Worm (Caenorhabditis elegans) whole organism, L4 larva: Measurements from ENCODE around the gene C15C7.4.

Experiments
- F10B5.3 ChIP-seq: sonication (generic microtip); optimal IDR thresholded peaks from 2 replicates; lab custom pipeline; 2016; ENCODE audit warnings: mild to moderate bottlenecking, missing genetic modification characterization, missing compliant biosample characterization
- F37D6.2 ChIP-seq: sonication (generic microtip); optimal IDR thresholded peaks from 2 replicates; lab custom pipeline; 2016; ENCODE audit warnings: mild to moderate bottlenecking, missing genetic modification characterization, missing compliant biosample characterization
- ZK337.2 ChIP-seq: fragments of 200-800 bp; sonication (Bioruptor generic); IDR thresholded peaks from 2 replicates; pipeline ENCODE4 v1.3.6; 2022; ENCODE audit warnings: missing genetic modification reagents, missing genetic modification characterization, missing compliant biosample characterization
- ZK546.5 ChIP-seq, 2 experiments: sonication (generic microtip); optimal IDR thresholded peaks; 2 replicates each; lab custom pipeline; 2017; ENCODE audit warnings: missing biosample characterization in 2 of 2, missing genetic modification characterization in 2 of 2
- ama-1 ChIP-seq: fragments of 150-350 bp; optimal IDR thresholded peaks from 2 replicates; lab custom pipeline; 2014; ENCODE audit warnings: inconsistent platforms, mixed read lengths
- ceh-20 ChIP-seq: fragments of 200-800 bp; sonication (Bioruptor generic); IDR thresholded peaks from 2 replicates; pipeline ENCODE4 v1.3.6; 2022; ENCODE audit warnings: missing genetic modification reagents, missing genetic modification characterization, missing compliant biosample characterization
- ceh-62 ChIP-seq: sonication (generic microtip); optimal IDR thresholded peaks from 2 replicates; lab custom pipeline; 2017; ENCODE audit warnings: missing biosample characterization, missing genetic modification characterization
- ces-1 ChIP-seq: fragments of 150-350 bp; sonication (generic microtip); optimal IDR thresholded peaks from 4 replicates; lab custom pipeline; 2014; ENCODE audit warnings: missing biosample characterization, missing genetic modification reagents, missing genetic modification characterization
- daf-16 ChIP-seq, 3 experiments: sonication (generic microtip); optimal IDR thresholded peaks; 2 replicates each; lab custom pipeline; 2016 to 2017; ENCODE audit warnings: missing genetic modification characterization in 3 of 3, missing genetic modification reagents in 3 of 3, mild to moderate bottlenecking in 2 of 3, missing compliant biosample characterization in 2 of 3, missing biosample characterization in 1 of 3, moderate library complexity in 1 of 3
- daf-8 ChIP-seq: fragments of 200-800 bp; sonication (Bioruptor generic); IDR thresholded peaks from 2 replicates; pipeline ENCODE4 v1.3.6; 2022; ENCODE audit warnings: missing genetic modification characterization, missing compliant biosample characterization
- dmd-6 ChIP-seq: fragments of 200-800 bp; sonication (Bioruptor generic); IDR thresholded peaks from 2 replicates; pipeline ENCODE4 v1.3.6; 2022; ENCODE audit warnings: missing genetic modification reagents, missing genetic modification characterization, missing compliant biosample characterization
- dmd-8 ChIP-seq: fragments of 200-800 bp; sonication (Bioruptor generic); IDR thresholded peaks from 2 replicates; pipeline ENCODE4 v1.3.6; 2022; ENCODE audit warnings: missing genetic modification characterization, missing compliant biosample characterization
- dve-1 ChIP-seq: sonication (generic microtip); optimal IDR thresholded peaks from 2 replicates; lab custom pipeline; 2017; ENCODE audit warnings: antibody characterized with exemption, mild to moderate bottlenecking, missing genetic modification characterization, missing compliant biosample characterization; ENCODE audit not compliant: insufficient read depth
- egl-43 ChIP-seq: fragments of 200-800 bp; sonication (Bioruptor generic); IDR thresholded peaks from 2 replicates; pipeline ENCODE4 v1.3.6; 2022; ENCODE audit warnings: missing genetic modification reagents, missing genetic modification characterization, missing compliant biosample characterization
- fkh-10 ChIP-seq: fragments of 150-350 bp; optimal IDR thresholded peaks from 2 replicates; lab custom pipeline; 2014; ENCODE audit warnings: missing biosample characterization, missing genetic modification reagents, missing genetic modification characterization
- gei-8 ChIP-seq: fragments of 200-800 bp; sonication (Bioruptor generic); optimal IDR thresholded peaks from 2 replicates; lab custom pipeline; 2018; ENCODE audit warnings: mild to moderate bottlenecking, missing genetic modification characterization, missing compliant biosample characterization
- hif-1 ChIP-seq, 2 experiments: sonication (generic microtip); optimal IDR thresholded peaks; 2 replicates each; lab custom pipeline; 2016 to 2017; ENCODE audit warnings: missing compliant biosample characterization in 2 of 2, missing genetic modification characterization in 2 of 2, missing genetic modification reagents in 2 of 2, missing genotype in 2 of 2, mild to moderate bottlenecking in 1 of 2
- hlh-11 ChIP-seq: fragments of 200-800 bp; sonication (Bioruptor generic); optimal IDR thresholded peaks from 2 replicates; lab custom pipeline; 2018; ENCODE audit warnings: mild to moderate bottlenecking, missing genetic modification characterization, missing compliant biosample characterization
- hlh-30 ChIP-seq: sonication (generic microtip); optimal IDR thresholded peaks from 2 replicates; lab custom pipeline; 2017; ENCODE audit warnings: antibody characterized with exemption, mild to moderate bottlenecking, missing genetic modification characterization, missing compliant biosample characterization; ENCODE audit not compliant: insufficient read depth
- lin-13 ChIP-seq: fragments of 150-350 bp; optimal IDR thresholded peaks from 2 replicates; lab custom pipeline; 2014; ENCODE audit warnings: missing biosample characterization, missing genetic modification reagents, missing genetic modification characterization
- lin-39 ChIP-seq: fragments of 150-350 bp; optimal IDR thresholded peaks from 2 replicates; lab custom pipeline; 2014; ENCODE audit warnings: missing biosample characterization, missing genetic modification reagents, missing genetic modification characterization
- lir-3 ChIP-seq: sonication (generic microtip); optimal IDR thresholded peaks from 2 replicates; lab custom pipeline; 2016; ENCODE audit warnings: mild to moderate bottlenecking, missing genetic modification characterization, missing compliant biosample characterization
- lsy-2 ChIP-seq, 2 experiments: fragments of 150-350 bp in 1 of 2; sonication (generic microtip) in 1 of 2; optimal IDR thresholded peaks; 2 replicates each; lab custom pipeline; 2014 to 2017; ENCODE audit warnings: missing biosample characterization in 2 of 2, missing genetic modification characterization in 2 of 2
- madf-5 ChIP-seq, 2 experiments: fragments of 200-800 bp; sonication (Bioruptor generic); IDR thresholded peaks; 2 replicates each; pipeline ENCODE4 v1.3.6; 2022; ENCODE audit warnings: missing compliant biosample characterization in 2 of 2, missing genetic modification characterization in 2 of 2
- mdl-1 ChIP-seq, 2 experiments: fragments of 150-350 bp in 1 of 2; sonication (generic microtip) in 1 of 2; optimal IDR thresholded peaks; 2 replicates each; lab custom pipeline; 2014 to 2017; ENCODE audit warnings: missing biosample characterization in 2 of 2, missing genetic modification characterization in 2 of 2
- mdt-29 ChIP-seq: fragments of 200-800 bp; sonication (Bioruptor generic); IDR thresholded peaks from 2 replicates; pipeline ENCODE4 v1.3.6; 2022; ENCODE audit warnings: missing genetic modification reagents, missing genetic modification characterization, missing compliant biosample characterization
- mes-2 ChIP-seq: sonication (generic microtip); optimal IDR thresholded peaks from 2 replicates; lab custom pipeline; 2016; ENCODE audit warnings: missing genotype, mild to moderate bottlenecking, missing genetic modification characterization, missing compliant biosample characterization; ENCODE audit not compliant: poor library complexity, severe bottlenecking
- nhr-11 ChIP-seq: fragments of 150-350 bp; optimal IDR thresholded peaks from 2 replicates; lab custom pipeline; 2014; ENCODE audit warnings: missing biosample characterization, missing genetic modification characterization
- nhr-28 ChIP-seq: fragments of 150-350 bp; optimal IDR thresholded peaks from 2 replicates; lab custom pipeline; 2014; ENCODE audit warnings: missing biosample characterization, missing genetic modification characterization
- nhr-42 ChIP-seq: fragments of 200-800 bp; sonication (Bioruptor generic); IDR thresholded peaks from 2 replicates; pipeline ENCODE4 v1.3.6; 2022; ENCODE audit warnings: missing genetic modification characterization, missing compliant biosample characterization
- nhr-76 ChIP-seq: fragments of 150-350 bp; optimal IDR thresholded peaks from 2 replicates; lab custom pipeline; 2014; ENCODE audit warnings: missing biosample characterization, missing genetic modification characterization
- nhr-77 ChIP-seq: fragments of 150-350 bp; optimal IDR thresholded peaks from 2 replicates; lab custom pipeline; 2014; ENCODE audit warnings: missing biosample characterization, missing genetic modification characterization
- pqm-1 ChIP-seq: sonication (generic microtip); optimal IDR thresholded peaks from 2 replicates; lab custom pipeline; 2017; ENCODE audit warnings: missing biosample characterization, missing genetic modification characterization
- rbr-2 ChIP-seq: sonication (generic microtip); optimal IDR thresholded peaks from 2 replicates; lab custom pipeline; 2016; ENCODE audit warnings: missing genotype, missing genetic modification characterization, missing compliant biosample characterization
- set-16 ChIP-seq: fragments of 200-800 bp; sonication (Bioruptor generic); IDR thresholded peaks from 2 replicates; pipeline ENCODE4 v1.3.6; 2022; ENCODE audit warnings: missing genetic modification reagents, missing genetic modification characterization, missing compliant biosample characterization
- unc-62 ChIP-seq, 3 experiments: fragments of 150-350 bp in 1 of 3; sonication (generic microtip); optimal IDR thresholded peaks in 2 of 3; peaks in 1 of 3; 1 replicate in 1 of 3; 2 replicates in 2 of 3; lab custom pipeline; 2014 to 2017; ENCODE audit warnings: missing biosample characterization in 3 of 3, missing genetic modification characterization in 3 of 3, missing genetic modification reagents in 3 of 3, missing genotype in 1 of 3
- zag-1 ChIP-seq: fragments of 150-350 bp; optimal IDR thresholded peaks from 2 replicates; lab custom pipeline; 2014; ENCODE audit warnings: missing biosample characterization, missing genetic modification characterization
- zfp-2 ChIP-seq: sonication (generic microtip); optimal IDR thresholded peaks from 2 replicates; lab custom pipeline; 2016; ENCODE audit warnings: mild to moderate bottlenecking, missing genetic modification characterization, missing compliant biosample characterization

C15C7.4 gene

ce11 chrX:3108603-3109002 is 36.8 kb upstream of the C15C7.4 start (continued):
- TF ChIP-seq lin-39 (tag; lab: Kevin White, UChicago), result no peak
- peak; percentile 65 for TF ChIP-seq nhr-11 (tag; lab: Kevin White, UChicago)
- no peak for TF ChIP-seq F37D6.2 (tag; lab: Kevin White, UChicago)
- TF ChIP-seq zag-1 (tag; lab: Kevin White, UChicago), result no peak
- no peak for TF ChIP-seq ceh-62
- TF ChIP-seq daf-8, result no peak
- no peak for TF ChIP-seq ZK337.2
- TF ChIP-seq nhr-28, result no peak
- no peak for TF ChIP-seq lir-3 (tag; lab: Kevin White, UChicago)
- no peak for TF ChIP-seq dmd-8 (GFP tag; lab: Robert Waterston, UW)
- TF ChIP-seq nhr-42, result no peak
- no peak for TF ChIP-seq set-16 (GFP tag; lab: Robert Waterston, UW)
- peak; percentile 3 to 47 for TF ChIP-seq mdl-1 (tag; optimal IDR thresholded peaks at IDR 0.05; lab: Kevin White, UChicago)
- TF ChIP-seq egl-43, result no peak
- TF ChIP-seq zfp-2 (tag; lab: Kevin White, UChicago), result no peak
- no peak for TF ChIP-seq F10B5.3 (tag; lab: Kevin White, UChicago)

ce11 chrX:3110576-3110975 is 34.8 kb upstream of the C15C7.4 start, which contains the start of gene gpcp-1:
TSS of gene gpcp-1 (minus strand) at chrX:3110628.
- peak; percentile 91 for TF ChIP-seq pqm-1 (tag; lab: Kevin White, UChicago)
- TF ChIP-seq mes-2 (tag; lab: Kevin White, UChicago), result peak; percentile 26
- peak; percentile 46 for TF ChIP-seq nhr-28
- peak; percentile 30 for TF ChIP-seq nhr-77 (tag; lab: Kevin White, UChicago)
- peak; percentile 37; the same call in 1 of the 2 replicates for TF ChIP-seq dmd-6
- peak; percentile 18 for TF ChIP-seq dve-1 (tag; lab: Kevin White, UChicago)
- TF ChIP-seq daf-16 (GFP tag; optimal IDR thresholded peaks at IDR 0.05; lab: Kevin White, UChicago), result no peak
- TF ChIP-seq daf-16 (tag; optimal IDR thresholded peaks at IDR 0.05; lab: Kevin White, UChicago), result peak; percentile 61
- TF ChIP-seq madf-5 (GFP tag; IDR thresholded peaks at IDR 0.05; lab: Robert Waterston, UW), result no peak
- TF ChIP-seq ZK546.5 (tag; optimal IDR thresholded peaks at IDR 0.05; lab: Kevin White, UChicago), result no peak
- TF ChIP-seq hlh-11 (tag; lab: Kevin White, UChicago), result peak; percentile 9

- TF ChIP-seq ama-1 (lab: Kevin White, UChicago) (no peak), ZK337.2 (0 out of 2 replicates have a peak, but pooled peaks have one; percentile 15), daf-16 (GFP tag; optimal IDR thresholded peaks at IDR 0.05; lab: Kevin White, UChicago) (no peak), daf-16 (tag; optimal IDR thresholded peaks at IDR 0.05; lab: Kevin White, UChicago) (no peak), unc-62 (GFP tag; optimal IDR thresholded peaks at IDR 0.05 in 1 of 2; lab: Kevin White, UChicago) (peak in 1 of 2 experiments; percentile 76), unc-62 (tag; optimal IDR thresholded peaks at IDR 0.05; lab: Kevin White, UChicago) (no peak), ces-1 (peak; percentile 49), fkh-10 (GFP tag; lab: Kevin White, UChicago) (peak; percentile 79), mes-2 (tag; lab: Kevin White, UChicago) (peak; percentile 19), F37D6.2 (tag; lab: Kevin White, UChicago) (no peak), ceh-20 (GFP tag; lab: Robert Waterston, UW) (0 out of 2 replicates have a peak, but pooled peaks have one; percentile 36), nhr-76 (tag; lab: Kevin White, UChicago) (no peak), lsy-2 (tag; optimal IDR thresholded peaks at IDR 0.05; lab: Kevin White, UChicago) (peak; percentile 27 to 36), gei-8 (no peak), rbr-2 (peak; percentile 6), mdl-1 (tag; optimal IDR thresholded peaks at IDR 0.05; lab: Kevin White, UChicago) (peak in 1 of 2 experiments; percentile 64), lin-13 (peak; percentile 3), hlh-30 (tag; lab: Kevin White, UChicago) (peak; percentile 83), hif-1 (tag; optimal IDR thresholded peaks at IDR 0.05; lab: Kevin White, UChicago) (peak in 1 of 2 experiments; percentile 66), hlh-11 (tag; lab: Kevin White, UChicago) (peak; percentile 19), mdt-29 (GFP tag; lab: Robert Waterston, UW) (peak; percentile 15; the same call in 1 of the 2 replicates)
- TF ChIP-seq, all 104 proteins: peak for 14
These were observed 34.3 kb upstream of the C15C7.4 start for ce11 chrX:3111066-3111465.
